Worm (Caenorhabditis elegans): ENCODE results near the gene sec-24.2.

DNA sequence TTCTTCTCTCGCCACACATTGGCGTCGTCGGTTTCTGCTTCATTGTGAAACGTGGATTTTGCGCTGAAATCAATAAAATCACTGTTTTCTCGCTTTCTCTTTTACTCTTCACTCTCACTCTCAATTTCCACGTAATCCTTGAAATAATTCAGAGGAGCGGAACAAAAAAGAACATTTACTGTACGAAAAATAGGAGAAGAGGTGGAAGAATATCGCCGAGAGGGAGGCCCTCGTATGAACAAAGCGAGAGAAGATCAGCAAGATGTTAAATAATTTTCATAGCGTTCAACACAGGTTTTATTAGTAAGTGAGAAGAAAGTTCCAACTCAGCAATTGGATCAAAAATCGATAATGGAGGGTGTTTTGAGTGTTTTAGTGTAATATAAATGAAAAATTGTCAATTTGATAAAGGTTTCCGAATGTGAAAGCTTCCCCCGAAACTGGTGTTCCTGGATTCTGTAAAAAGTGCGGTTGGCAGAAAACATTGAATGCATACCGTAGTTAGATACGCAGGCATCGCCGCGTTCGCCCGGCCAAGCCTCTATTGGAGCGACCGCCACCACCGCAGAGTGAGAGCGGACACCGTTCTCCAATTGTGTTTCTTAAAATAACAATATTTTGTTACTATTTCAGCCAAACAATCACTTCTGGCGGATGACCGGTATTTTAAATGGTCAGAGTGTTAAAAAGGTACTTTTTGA, 950 bp upstream of the sec-24.2 start, which contains the start of the genes ccr-4 and ZC518.8:
- TF ChIP-seq flt-1 (GFP tag; IDR thresholded peaks at IDR 0.05) (no peak), ets-7 (tag; optimal IDR thresholded peaks at IDR 0.05) (no peak), tbx-11 (GFP tag; IDR thresholded peaks at IDR 0.05) (no peak), ama-1 (optimal IDR thresholded peaks at IDR 0.05) (no peak), scrt-1 (GFP tag; IDR thresholded peaks at IDR 0.05) (no peak)

All from whole organism, early embryonic.